Fruit fly (Drosophila melanogaster) whole organism, wandering third instar larva: Measurements from ENCODE around the gene Arl4.

Experiments used
- CG9705 ChIP-seq: fragments of 200-800 bp; sonication (Bioruptor generic); optimal IDR thresholded peaks from 2 replicates; lab custom pipeline; 2018; ENCODE audit warnings: missing biosample characterization, mild to moderate bottlenecking, missing genetic modification characterization
- HLH106 ChIP-seq: fragments of 200-800 bp; optimal IDR thresholded peaks from 3 replicates; lab custom pipeline; 2019; ENCODE audit warnings: missing biosample characterization, mild to moderate bottlenecking, missing genetic modification characterization, moderate library complexity
- Hr83 ChIP-seq: fragments of 200-300 bp; sonication (Bioruptor generic); optimal IDR thresholded peaks from 2 replicates; lab custom pipeline; 2016; ENCODE audit warnings: missing biosample characterization, mild to moderate bottlenecking, missing genetic modification characterization, moderate library complexity; ENCODE audit not compliant: poor library complexity, severe bottlenecking
- N ChIP-seq: fragments of >200 bp; optimal IDR thresholded peaks from 2 replicates; lab custom pipeline; 2018; ENCODE audit warnings: missing biosample characterization, missing external identifiers, missing genetic modification characterization
- Rel ChIP-seq, 2 experiments: fragments of 200-800 bp; sonication (Bioruptor generic) in 1 of 2; optimal IDR thresholded peaks; 2 replicates in 1 of 2; 3 replicates in 1 of 2; lab custom pipeline; 2016 to 2019; ENCODE audit warnings: mild to moderate bottlenecking in 2 of 2, missing biosample characterization in 2 of 2, missing genetic modification characterization in 2 of 2, moderate library complexity in 1 of 2
- dmrt93B ChIP-seq: fragments of 200-800 bp; sonication (Bioruptor generic); optimal IDR thresholded peaks from 2 replicates; lab custom pipeline; 2018; ENCODE audit warnings: missing biosample characterization, mild to moderate bottlenecking, missing genetic modification characterization
- dsf ChIP-seq: sonication (Bioruptor generic); optimal IDR thresholded peaks from 2 replicates; lab custom pipeline; 2016; ENCODE audit warnings: missing biosample characterization, missing genetic modification characterization, borderline replicate concordance
- ey ChIP-seq: fragments of 200-800 bp; sonication (Bioruptor generic); optimal IDR thresholded peaks from 2 replicates; lab custom pipeline; 2016; ENCODE audit warnings: missing biosample characterization, missing genetic modification characterization
- jim ChIP-seq: fragments of 175-275, 200-325 bp; sonication (Bioruptor generic); optimal IDR thresholded peaks from 2 replicates; lab custom pipeline; 2016; ENCODE audit warnings: missing biosample characterization, mild to moderate bottlenecking, missing genetic modification characterization
- psq ChIP-seq: fragments of 200-800 bp; sonication (Bioruptor generic); optimal IDR thresholded peaks from 3 replicates; lab custom pipeline; 2017; ENCODE audit warnings: missing biosample characterization, mild to moderate bottlenecking, missing genetic modification characterization, moderate library complexity
- usp ChIP-seq: fragments of >200 bp; optimal IDR thresholded peaks from 2 replicates; lab custom pipeline; 2017; ENCODE audit warnings: missing biosample characterization, missing genetic modification characterization

DNA sequence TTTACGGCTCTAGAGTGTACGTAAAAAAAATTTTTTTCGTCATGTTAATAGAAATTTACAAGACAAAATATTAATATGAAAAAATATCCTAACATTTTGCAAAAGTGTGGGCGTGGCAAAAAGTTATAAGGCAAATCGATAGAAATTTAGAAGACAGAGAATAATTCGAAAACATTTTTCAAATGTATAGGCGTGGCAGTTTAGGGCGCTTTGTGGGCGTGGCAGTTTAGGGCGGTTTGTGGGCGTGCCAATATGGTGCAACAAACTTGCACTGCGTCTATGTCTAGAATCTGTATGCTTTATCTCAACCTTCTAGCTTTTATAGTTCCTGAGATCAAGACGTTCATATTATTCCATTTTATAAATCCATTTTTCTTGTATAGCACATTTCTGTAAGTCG lies 48.2 kb downstream of the Arl4 start:
- no peak for TF ChIP-seq jim (GFP tag; lab: Kevin White, UChicago)
- TF ChIP-seq Hr83 (GFP tag; lab: Kevin White, UChicago), result no peak
- TF ChIP-seq usp (GFP tag; lab: Kevin White, UChicago), result no peak
- TF ChIP-seq dsf (GFP tag; lab: Kevin White, UChicago), result no peak
- TF ChIP-seq HLH106, result no peak
- TF ChIP-seq psq (GFP tag; lab: Kevin White, UChicago), result no peak
- TF ChIP-seq CG9705 (GFP tag; lab: Kevin White, UChicago), result no peak
- TF ChIP-seq Rel (GFP tag; optimal IDR thresholded peaks at IDR 0.05; lab: Kevin White, UChicago), result no peak
- TF ChIP-seq Rel (tag; optimal IDR thresholded peaks at IDR 0.05; lab: Kevin White, UChicago), result no peak
- TF ChIP-seq dmrt93B (GFP tag; lab: Kevin White, UChicago), result no peak
- TF ChIP-seq ey (GFP tag; lab: Kevin White, UChicago), result no peak
- no peak for TF ChIP-seq N (GFP tag; lab: Kevin White, UChicago)
